Worm (Caenorhabditis elegans) whole organism, midembryonic: ENCODE data around the gene E02C12.9.

ENCODE experiments used
- T22C8.4 ChIP-seq: fragments of 200-800 bp; sonication (Bioruptor generic); IDR thresholded peaks from 2 replicates; pipeline ENCODE4 v1.3.6; 2022; ENCODE audit warnings: missing genetic modification characterization, missing compliant biosample characterization
- flt-1 ChIP-seq: fragments of 200-800 bp; sonication (Bioruptor generic); IDR thresholded peaks from 2 replicates; pipeline ENCODE4 v1.3.6; 2022; ENCODE audit warnings: missing genetic modification characterization, missing compliant biosample characterization
- klf-2 ChIP-seq: fragments of 200-800 bp; sonication (Bioruptor generic); conservative IDR thresholded peaks from 2 replicates; pipeline ENCODE4 v1.3.6; 2022; ENCODE audit warnings: missing genetic modification reagents, missing genetic modification characterization, missing compliant biosample characterization
- med-1 ChIP-seq: sonication (generic microtip); optimal IDR thresholded peaks from 2 replicates; lab custom pipeline; 2017; ENCODE audit warnings: missing genetic modification characterization, mild to moderate bottlenecking, missing compliant biosample characterization, antibody characterized with exemption, missing genetic modification reagents; ENCODE audit not compliant: insufficient read depth
- ref-1 ChIP-seq: fragments of 200-800 bp; sonication (Bioruptor generic); conservative IDR thresholded peaks from 2 replicates; pipeline ENCODE4 v1.3.6; 2022; ENCODE audit warnings: missing genetic modification reagents, missing genetic modification characterization, missing compliant biosample characterization
- ztf-23 ChIP-seq: fragments of 200-800 bp; sonication (Bioruptor generic); IDR thresholded peaks from 2 replicates; pipeline ENCODE4 v1.3.6; 2022; ENCODE audit warnings: missing genetic modification reagents, missing genetic modification characterization, missing compliant biosample characterization
- ztf-29 ChIP-seq: fragments of 200-800 bp; sonication (Bioruptor generic); IDR thresholded peaks from 2 replicates; pipeline ENCODE4 v1.3.6; 2022; ENCODE audit warnings: missing genetic modification reagents, missing genetic modification characterization, missing compliant biosample characterization

ce11 chrV:9375378-9375777, at the start of gene E02C12.9:
- no peak for TF ChIP-seq ztf-29 (GFP tag; lab: Robert Waterston, UW)
- no peak for TF ChIP-seq flt-1 (GFP tag; lab: Robert Waterston, UW)
- no peak for TF ChIP-seq med-1 (GFP tag; lab: Kevin White, UChicago)
- no peak for TF ChIP-seq klf-2 (GFP tag; lab: Robert Waterston, UW)
- no peak for TF ChIP-seq ztf-23 (GFP tag; lab: Robert Waterston, UW)
- no peak for TF ChIP-seq T22C8.4 (GFP tag; lab: Robert Waterston, UW)
- no peak for TF ChIP-seq ref-1 (GFP tag; lab: Robert Waterston, UW)
